Fruit fly (Drosophila melanogaster) whole organism, embryonic: Measurements from ENCODE around the gene Nf-YC.
A peak's percentile ranks its signal among the peaks of the same experiment; 100 is the strongest.

Source experiments
- Ada2b ChIP-seq: fragments of 200-800 bp; sonication (Bioruptor generic); IDR thresholded peaks from 2 replicates; pipeline ENCODE4 v1.3.6; 2022; ENCODE audit warnings: missing biosample characterization, missing genetic modification characterization
- CG10274 ChIP-seq: fragments of 200-800 bp; sonication (Bioruptor generic); optimal IDR thresholded peaks from 3 replicates; lab custom pipeline; 2017; ENCODE audit warnings: missing biosample characterization, mild to moderate bottlenecking, missing genetic modification characterization
- CG11247 ChIP-seq: fragments of 200-800 bp; sonication (Bioruptor generic); IDR thresholded peaks from 2 replicates; pipeline ENCODE4 v1.3.6; 2022; ENCODE audit warnings: missing biosample characterization, missing genetic modification characterization
- CG12299 ChIP-seq: fragments of 200-800 bp; sonication (Bioruptor generic); optimal IDR thresholded peaks from 2 replicates; lab custom pipeline; 2018; ENCODE audit warnings: missing biosample characterization, mild to moderate bottlenecking, missing genetic modification characterization
- CG12391 ChIP-seq: fragments of 200-800 bp; sonication (Bioruptor generic); optimal IDR thresholded peaks from 3 replicates; lab custom pipeline; 2018; ENCODE audit warnings: missing biosample characterization, mild to moderate bottlenecking, missing genetic modification characterization, moderate library complexity
- CG12744 ChIP-seq: fragments of 200-800 bp; sonication (Bioruptor generic); optimal IDR thresholded peaks from 2 replicates; lab custom pipeline; 2016; ENCODE audit warnings: missing biosample characterization, missing genetic modification characterization
- CG15269 ChIP-seq: fragments of 200-800 bp; sonication (Bioruptor generic); optimal IDR thresholded peaks from 2 replicates; lab custom pipeline; 2018; ENCODE audit warnings: missing biosample characterization, mild to moderate bottlenecking, missing genetic modification characterization, moderate library complexity
- CG2129 ChIP-seq: fragments of 200-800 bp; sonication (Bioruptor generic); IDR thresholded peaks from 2 replicates; pipeline ENCODE4 v1.3.6; 2022; ENCODE audit warnings: missing biosample characterization, missing genetic modification characterization; ENCODE audit not compliant: partially characterized antibody
- CG2889 ChIP-seq: fragments of 200-800 bp; sonication (Bioruptor generic); IDR thresholded peaks from 3 replicates; pipeline ENCODE4 v1.3.6; 2022; ENCODE audit warnings: missing biosample characterization, missing genetic modification characterization
- CG31441 ChIP-seq: fragments of 200-800 bp; sonication (Bioruptor generic); IDR thresholded peaks from 2 replicates; pipeline ENCODE4 v1.3.6; 2022; ENCODE audit warnings: missing biosample characterization, missing genetic modification characterization
- CG6765 ChIP-seq: fragments of 200-800 bp; sonication (Bioruptor generic); optimal IDR thresholded peaks from 3 replicates; lab custom pipeline; 2017; ENCODE audit warnings: missing biosample characterization, mild to moderate bottlenecking, missing genetic modification characterization
- CG8290 ChIP-seq, 3 experiments: fragments of 200-800 bp; sonication (Bioruptor generic); optimal IDR thresholded peaks; 2 replicates each; lab custom pipeline; 2016 to 2019; ENCODE audit warnings: missing biosample characterization in 3 of 3, missing genetic modification characterization in 3 of 3, mild to moderate bottlenecking in 2 of 3, moderate library complexity in 1 of 3
- CG8944 ChIP-seq: fragments of 200-800 bp; sonication (Bioruptor generic); optimal IDR thresholded peaks from 3 replicates; lab custom pipeline; 2016; ENCODE audit warnings: missing biosample characterization, missing genetic modification characterization
- CG9727 ChIP-seq: fragments of 200-800 bp; sonication (Bioruptor generic); optimal IDR thresholded peaks from 3 replicates; lab custom pipeline; 2017; ENCODE audit warnings: missing biosample characterization, mild to moderate bottlenecking, missing genetic modification characterization
- CG9876 ChIP-seq: fragments of 200-800 bp; sonication (Bioruptor generic); optimal IDR thresholded peaks from 2 replicates; lab custom pipeline; 2016; ENCODE audit warnings: missing biosample characterization, missing genetic modification characterization
- Camta ChIP-seq: fragments of 200-800 bp; sonication (Bioruptor generic); optimal IDR thresholded peaks from 2 replicates; lab custom pipeline; 2016; ENCODE audit warnings: missing biosample characterization, missing genetic modification characterization
- E2f1 ChIP-seq: fragments of 200-800 bp; sonication (Bioruptor generic); IDR thresholded peaks from 2 replicates; pipeline ENCODE4 v1.3.6; 2022; ENCODE audit warnings: missing biosample characterization, missing genetic modification characterization
- HLHmδ ChIP-seq: fragments of 200-800 bp; sonication (Bioruptor generic); optimal IDR thresholded peaks from 2 replicates; lab custom pipeline; 2018; ENCODE audit warnings: missing biosample characterization, mild to moderate bottlenecking, missing genetic modification characterization, moderate library complexity
- Hand ChIP-seq: fragments of 200-800 bp; sonication (Bioruptor generic); optimal IDR thresholded peaks from 2 replicates; lab custom pipeline; 2017; ENCODE audit warnings: mild to moderate bottlenecking, missing biosample characterization, missing genetic modification reagents, missing genetic modification characterization
- Hr78 ChIP-seq, 2 experiments: fragments of 200-800 bp in 1 of 2; fragments of >200 bp in 1 of 2; sonication (Bioruptor generic) in 1 of 2; optimal IDR thresholded peaks; 2 replicates each; lab custom pipeline; 2017 to 2019; ENCODE audit warnings: missing biosample characterization in 2 of 2, missing genetic modification characterization in 2 of 2, mild to moderate bottlenecking in 1 of 2, moderate library complexity in 1 of 2
- Jarid2 ChIP-seq: fragments of 200-800 bp; sonication (Bioruptor generic); optimal IDR thresholded peaks from 3 replicates; lab custom pipeline; 2017; ENCODE audit warnings: mild to moderate bottlenecking, missing biosample characterization, missing genetic modification reagents, missing genetic modification characterization
- Lim3 ChIP-seq: fragments of 200-800 bp; sonication (Bioruptor generic); IDR thresholded peaks from 2 replicates; pipeline ENCODE4 v1.3.6; 2022; ENCODE audit warnings: missing biosample characterization, missing genetic modification characterization
- Max ChIP-seq: fragments of 200-800 bp; sonication (Bioruptor generic); optimal IDR thresholded peaks from 2 replicates; lab custom pipeline; 2016; ENCODE audit warnings: missing biosample characterization, mild to moderate bottlenecking, missing genetic modification characterization
- Oli ChIP-seq: fragments of 200-800 bp; sonication (Bioruptor generic); optimal IDR thresholded peaks from 2 replicates; lab custom pipeline; 2018; ENCODE audit warnings: missing biosample characterization, mild to moderate bottlenecking, missing genetic modification characterization, moderate library complexity
- PHDP ChIP-seq: fragments of 200-800 bp; sonication (Bioruptor generic); optimal IDR thresholded peaks from 3 replicates; lab custom pipeline; 2018; ENCODE audit warnings: missing biosample characterization, mild to moderate bottlenecking, missing genetic modification characterization, moderate library complexity
- Side ChIP-seq: fragments of 200-800 bp; sonication (Bioruptor generic); optimal IDR thresholded peaks from 2 replicates; lab custom pipeline; 2016; ENCODE audit warnings: missing biosample characterization, missing genetic modification characterization
- ara ChIP-seq: fragments of 200-800 bp; sonication (Bioruptor generic); IDR thresholded peaks from 2 replicates; pipeline ENCODE4 v1.3.6; 2022; ENCODE audit warnings: missing biosample characterization, missing genetic modification characterization
- ash1 ChIP-seq: fragments of 200-800 bp; sonication (Bioruptor generic); optimal IDR thresholded peaks from 2 replicates; lab custom pipeline; 2018; ENCODE audit warnings: missing biosample characterization, mild to moderate bottlenecking, missing genetic modification characterization
- bowl ChIP-seq: fragments of 200-800 bp; sonication (Bioruptor generic); IDR thresholded peaks from 2 replicates; pipeline ENCODE4 v1.3.6; 2022; ENCODE audit warnings: missing biosample characterization, missing genetic modification characterization
- cwo ChIP-seq: fragments of 200-800 bp; sonication (Bioruptor generic); optimal IDR thresholded peaks from 3 replicates; lab custom pipeline; 2017; ENCODE audit warnings: missing biosample characterization, missing genetic modification characterization, mild to moderate bottlenecking, moderate library complexity, missing genetic modification reagents
- dimm ChIP-seq: fragments of 200-800 bp; sonication (Bioruptor generic); IDR thresholded peaks from 2 replicates; pipeline ENCODE4 v1.3.6; 2022; ENCODE audit warnings: missing biosample characterization, missing genetic modification characterization
- dmrt11E ChIP-seq: fragments of 200-800 bp; sonication (Bioruptor generic); optimal IDR thresholded peaks from 3 replicates; lab custom pipeline; 2018; ENCODE audit warnings: missing biosample characterization, mild to moderate bottlenecking, missing genetic modification characterization, moderate library complexity
- ems ChIP-seq: fragments of 200-800 bp; sonication (Bioruptor generic); optimal IDR thresholded peaks from 3 replicates; lab custom pipeline; 2016; ENCODE audit warnings: missing biosample characterization, missing genetic modification characterization
- en ChIP-seq: fragments of 200-800 bp; sonication (Bioruptor generic); optimal IDR thresholded peaks from 2 replicates; lab custom pipeline; 2016; ENCODE audit warnings: missing biosample characterization, missing genetic modification characterization
- exex ChIP-seq: fragments of 200-800 bp; sonication (Bioruptor generic); optimal IDR thresholded peaks from 4 replicates; lab custom pipeline; 2018; ENCODE audit warnings: missing biosample characterization, mild to moderate bottlenecking, missing genetic modification characterization, moderate library complexity
- fd102C ChIP-seq: fragments of 200-800 bp; sonication (Bioruptor generic); optimal IDR thresholded peaks from 2 replicates; lab custom pipeline; 2018; ENCODE audit warnings: missing biosample characterization, mild to moderate bottlenecking, missing genetic modification characterization, moderate library complexity
- fd96Cb ChIP-seq: fragments of 200-800 bp; sonication (Bioruptor generic); optimal IDR thresholded peaks from 2 replicates; lab custom pipeline; 2018; ENCODE audit warnings: missing biosample characterization, mild to moderate bottlenecking, missing genetic modification characterization, moderate library complexity
- gce ChIP-seq: fragments of 200-800 bp; sonication (Bioruptor generic); IDR thresholded peaks from 3 replicates; pipeline ENCODE4 v1.3.6; 2022; ENCODE audit warnings: missing biosample characterization, missing genetic modification characterization
- ham ChIP-seq: fragments of 200-800 bp; sonication (Bioruptor generic); IDR thresholded peaks from 2 replicates; pipeline ENCODE4 v1.3.6; 2022; ENCODE audit warnings: missing biosample characterization, missing genetic modification characterization
- kah ChIP-seq: fragments of 200-800 bp; sonication (Bioruptor generic); optimal IDR thresholded peaks from 2 replicates; lab custom pipeline; 2018; ENCODE audit warnings: missing biosample characterization, mild to moderate bottlenecking, missing genetic modification characterization
- nerfin-1 ChIP-seq: fragments of 200-800 bp; sonication (Bioruptor generic); optimal IDR thresholded peaks from 3 replicates; lab custom pipeline; 2019; ENCODE audit warnings: missing biosample characterization, mild to moderate bottlenecking, missing genetic modification characterization, moderate library complexity
- otp ChIP-seq: fragments of 200-800 bp; sonication (Bioruptor generic); IDR thresholded peaks from 3 replicates; pipeline ENCODE4, ENCODE4 v1.3.6; 2022; ENCODE audit warnings: missing biosample characterization, missing genetic modification characterization
- pb ChIP-seq: fragments of 200-800 bp; sonication (Bioruptor generic); optimal IDR thresholded peaks from 3 replicates; lab custom pipeline; 2016; ENCODE audit warnings: missing biosample characterization, missing genetic modification characterization
- sens ChIP-seq: fragments of 200-800 bp; sonication (Bioruptor generic); peaks from one replicate; lab custom pipeline; 2016; ENCODE audit warnings: missing biosample characterization, missing genetic modification characterization
- so ChIP-seq: fragments of 200-800 bp; sonication (Bioruptor generic); IDR thresholded peaks from 3 replicates; pipeline ENCODE4 v1.3.6; 2022; ENCODE audit warnings: missing biosample characterization, missing genetic modification characterization
- sr ChIP-seq: fragments of 200-800 bp; sonication (Bioruptor generic); IDR thresholded peaks from 3 replicates; pipeline ENCODE4 v1.3.6; 2022; ENCODE audit warnings: missing biosample characterization, missing genetic modification characterization
- tap ChIP-seq: fragments of 200-800 bp; optimal IDR thresholded peaks from 3 replicates; lab custom pipeline; 2019; ENCODE audit warnings: missing biosample characterization, mild to moderate bottlenecking, missing genetic modification characterization, moderate library complexity
- tup ChIP-seq: fragments of 200-800 bp; sonication (Bioruptor generic); optimal IDR thresholded peaks from 2 replicates; lab custom pipeline; 2016; ENCODE audit warnings: missing biosample characterization, mild to moderate bottlenecking, missing genetic modification characterization, moderate library complexity
- unpg ChIP-seq: fragments of 200-800 bp; sonication (Bioruptor generic); optimal IDR thresholded peaks from 3 replicates; lab custom pipeline; 2018; ENCODE audit warnings: missing biosample characterization, mild to moderate bottlenecking, missing genetic modification characterization, moderate library complexity
- zen ChIP-seq: fragments of 200-800 bp; sonication (Bioruptor generic); optimal IDR thresholded peaks from 3 replicates; lab custom pipeline; 2018; ENCODE audit warnings: missing biosample characterization, mild to moderate bottlenecking, missing genetic modification characterization, moderate library complexity

Nf-YC gene

dm6 chrX:6852574-6852973 is 31.9 kb upstream of the Nf-YC start (continued):
- TF ChIP-seq tap (tag; lab: Kevin White, UChicago) (peak; percentile 83), so (GFP tag; lab: Robert Waterston, UW) (peak; percentile 79), gce (GFP tag; lab: Robert Waterston, UW) (0 out of 3 replicates have a peak, but pooled peaks have one; percentile 44), cwo (GFP tag; lab: Kevin White, UChicago) (peak; percentile 86), sens (GFP tag; lab: Kevin White, UChicago) (peak; percentile 98), Max (GFP tag; lab: Kevin White, UChicago) (peak; percentile 90), CG8290 (GFP tag; optimal IDR thresholded peaks at IDR 0.05; lab: Kevin White, UChicago) (peak; percentile 71), CG8290 (tag; optimal IDR thresholded peaks at IDR 0.05; lab: Kevin White, UChicago) (peak; percentile 37 to 96), CG9727 (GFP tag; lab: Kevin White, UChicago) (peak; percentile 86), ara (GFP tag; lab: Robert Waterston, UW) (peak; percentile 83), ash1 (GFP tag; lab: Kevin White, UChicago) (peak; percentile 40), dimm (GFP tag; lab: Robert Waterston, UW) (peak; percentile 66), Lim3 (GFP tag; lab: Robert Waterston, UW) (0 out of 2 replicates have a peak, but pooled peaks have one; percentile 38), ham (GFP tag; lab: Robert Waterston, UW) (no peak), CG8944 (GFP tag; lab: Kevin White, UChicago) (peak; percentile 90), Hr78 (GFP tag; optimal IDR thresholded peaks at IDR 0.05; lab: Kevin White, UChicago) (peak in 1 of 2 experiments; percentile 17), kah (GFP tag; lab: Kevin White, UChicago) (peak; percentile 72), CG12299 (tag; lab: Kevin White, UChicago) (peak; percentile 86), dmrt11E (peak; percentile 83), Jarid2 (GFP tag; lab: Kevin White, UChicago) (peak; percentile 54), pb (peak; percentile 91), CG11247 (GFP tag; lab: Robert Waterston, UW) (peak; percentile 90), Camta (GFP tag; lab: Kevin White, UChicago) (peak; percentile 91), CG2129 (GFP tag; lab: Robert Waterston, UW) (no peak), tup (peak; percentile 69), fd96Cb (tag; lab: Kevin White, UChicago) (peak; percentile 91), bowl (GFP tag; lab: Robert Waterston, UW) (peak; percentile 12; the same call in 1 of the 2 replicates), CG15269 (tag; lab: Kevin White, UChicago) (peak; percentile 92), fd102C (GFP tag; lab: Kevin White, UChicago) (no peak), HLHmδ (no peak), CG12744 (GFP tag; lab: Kevin White, UChicago) (peak; percentile 85), CG12391 (tag; lab: Kevin White, UChicago) (peak; percentile 92), PHDP (tag; lab: Kevin White, UChicago) (peak; percentile 91), CG31441 (GFP tag; lab: Robert Waterston, UW) (peak; percentile 83), Oli (tag; lab: Kevin White, UChicago) (peak; percentile 92), zen (tag; lab: Kevin White, UChicago) (peak; percentile 84), CG2889 (peak; percentile 81), E2f1 (GFP tag; lab: Robert Waterston, UW) (peak; percentile 88), Hand (peak; percentile 1), CG6765 (GFP tag; lab: Kevin White, UChicago) (peak; percentile 68), CG9876 (GFP tag; lab: Kevin White, UChicago) (peak; percentile 83), Ada2b (GFP tag; lab: Robert Waterston, UW) (peak; percentile 82), Side (GFP tag; lab: Kevin White, UChicago) (peak; percentile 93), sr (peak; percentile 10; the same call in 1 of the 3 replicates), ems (GFP tag; lab: Kevin White, UChicago) (peak; percentile 92), nerfin-1 (tag; lab: Kevin White, UChicago) (peak; percentile 83), exex (tag; lab: Kevin White, UChicago) (peak; percentile 71), unpg (GFP tag; lab: Kevin White, UChicago) (peak; percentile 91), otp (peak; percentile 83), CG10274 (peak; percentile 80), en (GFP tag; lab: Kevin White, UChicago) (peak; percentile 89)
